Worm (Caenorhabditis elegans) whole organism, L4/young adult: ENCODE results near the gene B0024.3.

Experiments
- W03F9.2 ChIP-seq: fragments of 150-350 bp; optimal IDR thresholded peaks from 2 replicates; lab custom pipeline; 2014; ENCODE audit warnings: missing biosample characterization, missing genetic modification characterization
- him-1 ChIP-seq: sonication (generic microtip); optimal IDR thresholded peaks from 2 replicates; lab custom pipeline; 2016; ENCODE audit warnings: missing genotype, missing genetic modification reagents, missing genetic modification characterization, missing compliant biosample characterization

DNA sequence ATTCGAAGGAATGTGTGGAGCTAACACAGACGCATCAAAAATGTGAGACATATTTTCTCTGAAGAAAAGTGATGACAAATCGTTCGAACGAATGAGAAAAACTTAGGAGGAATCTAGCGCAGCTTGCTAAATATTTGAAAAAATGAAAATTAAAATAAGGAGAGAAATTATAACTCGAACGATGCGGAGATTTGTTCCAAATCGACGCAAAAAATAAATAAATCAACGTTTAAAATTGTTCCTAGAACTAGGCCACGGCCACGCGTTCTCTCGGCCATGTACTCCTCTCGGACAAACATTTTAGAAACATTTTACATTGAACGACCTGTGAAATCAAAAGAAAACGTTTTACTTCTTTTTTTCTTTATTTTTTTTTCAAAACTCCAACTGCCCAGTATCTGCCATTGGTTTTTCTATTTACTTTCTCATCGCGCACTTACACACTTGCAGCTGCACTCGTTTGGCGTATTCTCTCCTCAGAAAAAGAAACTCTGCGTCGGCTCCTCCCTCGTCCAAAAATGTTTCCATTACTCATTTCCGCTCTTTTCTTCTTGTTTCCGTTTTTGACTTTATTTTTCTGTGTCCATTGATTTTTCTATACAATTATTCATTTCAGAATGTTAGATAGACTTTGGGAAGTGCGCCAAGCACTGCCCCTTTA, 32.9 kb downstream of the B0024.3 start, which contains the start of the genes gna-1 and B0024.13:
- TF ChIP-seq him-1 (tag; lab: Kevin White, UChicago) (no peak), W03F9.2 (tag; lab: Kevin White, UChicago) (no peak)
